Worm (Caenorhabditis elegans) whole organism, early embryonic: ENCODE data around the gene T08D10.5.

Experiments used
- ama-1 ChIP-seq: fragments of 150-350 bp; optimal IDR thresholded peaks from 2 replicates; lab custom pipeline; 2014
- ceh-13 ChIP-seq: fragments of 200-800 bp; sonication (Bioruptor generic); optimal IDR thresholded peaks from 2 replicates; lab custom pipeline; 2018; ENCODE audit warnings: mild to moderate bottlenecking, missing genetic modification characterization, missing compliant biosample characterization
- ceh-36 ChIP-seq: sonication (generic microtip); optimal IDR thresholded peaks from 2 replicates; lab custom pipeline; 2016; ENCODE audit warnings: missing genetic modification characterization, inconsistent platforms, missing compliant biosample characterization
- flt-1 ChIP-seq: fragments of 200-800 bp; sonication (Bioruptor generic); IDR thresholded peaks from 2 replicates; pipeline ENCODE4 v1.3.6; 2022; ENCODE audit warnings: missing genetic modification characterization, missing compliant biosample characterization
- hmg-4 ChIP-seq: fragments of 200-800 bp; sonication (Bioruptor generic); optimal IDR thresholded peaks from 2 replicates; lab custom pipeline; 2018; ENCODE audit warnings: mild to moderate bottlenecking, missing genetic modification characterization, missing compliant biosample characterization
- hnd-1 ChIP-seq: sonication (generic microtip); optimal IDR thresholded peaks from 2 replicates; lab custom pipeline; 2016; ENCODE audit warnings: missing genetic modification characterization, missing compliant biosample characterization
- sea-1 ChIP-seq: fragments of 200-800 bp; sonication (Bioruptor generic); conservative IDR thresholded peaks from 2 replicates; pipeline ENCODE4 v1.3.6; 2022; ENCODE audit warnings: missing genetic modification characterization, missing compliant biosample characterization
- tbx-11 ChIP-seq: fragments of 200-800 bp; sonication (Bioruptor generic); IDR thresholded peaks from 2 replicates; pipeline ENCODE4 v1.3.6; 2022; ENCODE audit warnings: missing genetic modification characterization, missing compliant biosample characterization
- tbx-37 ChIP-seq: fragments of 200-800 bp; sonication (Bioruptor generic); conservative IDR thresholded peaks from 2 replicates; pipeline ENCODE4 v1.3.6; 2022; ENCODE audit warnings: missing genetic modification reagents, missing genetic modification characterization, missing compliant biosample characterization
- tra-4 ChIP-seq: sonication (generic microtip); optimal IDR thresholded peaks from 2 replicates; lab custom pipeline; 2017; ENCODE audit warnings: missing genetic modification characterization, missing compliant biosample characterization

- TF ChIP-seq tbx-37 (GFP tag; lab: Robert Waterston, UW) (no peak), ama-1 (lab: Kevin White, UChicago) (no peak), hnd-1 (tag; lab: Kevin White, UChicago) (no peak), ceh-36 (no peak), ceh-13 (no peak), hmg-4 (no peak), flt-1 (GFP tag; lab: Robert Waterston, UW) (no peak), tbx-11 (GFP tag; lab: Robert Waterston, UW) (no peak), sea-1 (GFP tag; lab: Robert Waterston, UW) (no peak), tra-4 (no peak)
Observed at ce11 chrX:11999573-11999972, 42.2 kb downstream of the T08D10.5 start.
